Fruit fly (Drosophila melanogaster) S2 (cell line): ENCODE measurements around the gene mEFG1.

Experiments
- CG8478 ChIP-seq: fragments of >200 bp; optimal IDR thresholded peaks from 2 replicates; lab custom pipeline; 2018
- CTCF ChIP-seq, 2 experiments: fragments of >200 bp; optimal IDR thresholded peaks; 2 replicates each; lab custom pipeline; 2018

DNA sequence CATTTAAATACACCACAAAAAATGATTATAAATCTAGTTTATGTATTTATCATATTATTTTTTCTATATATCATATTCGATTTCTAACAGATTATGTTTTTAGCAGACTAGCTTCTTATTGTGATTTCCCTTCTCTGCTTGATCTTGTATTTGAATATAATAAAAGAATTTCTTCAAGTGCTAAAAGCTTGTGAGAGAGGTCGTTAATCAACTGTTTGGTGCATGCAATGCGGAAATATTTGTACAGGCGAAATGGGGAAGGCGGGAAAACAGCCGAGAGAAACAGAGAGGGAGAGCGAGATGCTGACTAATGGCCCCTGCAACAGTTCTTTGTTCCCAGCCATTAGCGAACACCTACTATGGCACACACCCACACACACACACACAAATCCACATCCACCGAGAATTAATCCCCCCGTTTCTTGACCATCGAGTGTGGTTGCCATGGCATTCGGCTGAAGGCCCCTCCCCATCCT, 23.2 kb downstream of the mEFG1 start:
- TF ChIP-seq CG8478, result no peak
- TF ChIP-seq CTCF (optimal IDR thresholded peaks at IDR 0.05; lab: Kevin White, UChicago), result no peak
